Worm (Caenorhabditis elegans) whole organism, L1 larva: ENCODE measurements around the gene nyn-3.

Experiments
- C04F5.9 ChIP-seq: sonication (generic microtip); optimal IDR thresholded peaks from 2 replicates; lab custom pipeline; 2016; ENCODE audit warnings: missing genetic modification characterization, missing compliant biosample characterization
- C34B4.2 ChIP-seq: sonication (generic microtip); optimal IDR thresholded peaks from 2 replicates; lab custom pipeline; 2017; ENCODE audit warnings: mild to moderate bottlenecking, missing genetic modification characterization, missing compliant biosample characterization
- F16B12.6 ChIP-seq: fragments of 150-350 bp; optimal IDR thresholded peaks from 2 replicates; lab custom pipeline; 2014; ENCODE audit warnings: missing biosample characterization, missing genetic modification characterization
- alr-1 ChIP-seq: fragments of 200-800 bp; sonication (Bioruptor generic); optimal IDR thresholded peaks from 2 replicates; lab custom pipeline; 2018; ENCODE audit warnings: borderline replicate concordance, mild to moderate bottlenecking, missing genetic modification characterization, missing compliant biosample characterization
- ama-1 ChIP-seq: fragments of 150-350 bp; optimal IDR thresholded peaks from 2 replicates; lab custom pipeline; 2014
- ceh-8 ChIP-seq: fragments of 200-800 bp; sonication (Bioruptor generic); optimal IDR thresholded peaks from 2 replicates; lab custom pipeline; 2018; ENCODE audit warnings: mild to moderate bottlenecking, missing genetic modification characterization, moderate library complexity, missing compliant biosample characterization
- ceh-82 ChIP-seq, 3 experiments: fragments of 150-350 bp in 1 of 3; sonication (generic microtip) in 2 of 3; optimal IDR thresholded peaks; 2 replicates each; lab custom pipeline; 2014 to 2017; ENCODE audit warnings: missing biosample characterization in 3 of 3, missing genetic modification characterization in 3 of 3
- ces-1 ChIP-seq: fragments of 150-350 bp; optimal IDR thresholded peaks from 2 replicates; lab custom pipeline; 2014; ENCODE audit warnings: missing biosample characterization, missing genetic modification reagents, missing genetic modification characterization
- efl-1 ChIP-seq, 4 experiments: fragments of 150-350 bp; optimal IDR thresholded peaks in 3 of 4; peaks in 1 of 4; 1 replicate in 1 of 4; 2 replicates in 3 of 4; lab custom pipeline; 2014; ENCODE audit warnings: missing biosample characterization in 2 of 4, missing genetic modification characterization in 2 of 4, missing genetic modification reagents in 2 of 4
- efl-3 ChIP-seq: fragments of 200-800 bp; sonication (Bioruptor generic); optimal IDR thresholded peaks from 2 replicates; lab custom pipeline; 2018; ENCODE audit warnings: mild to moderate bottlenecking, missing genetic modification characterization, missing compliant biosample characterization
- egl-13 ChIP-seq: sonication (generic microtip); optimal IDR thresholded peaks from 2 replicates; lab custom pipeline; 2016; ENCODE audit warnings: missing genotype, missing genetic modification reagents, missing genetic modification characterization, missing compliant biosample characterization
- egl-27 ChIP-seq, 2 experiments: fragments of 150-350 bp in 1 of 2; sonication (generic microtip); optimal IDR thresholded peaks; 3 replicates each; lab custom pipeline; 2017 to 2018; ENCODE audit warnings: missing biosample characterization in 2 of 2, missing genetic modification characterization in 2 of 2, missing genetic modification reagents in 2 of 2
- elt-3 ChIP-seq, 6 experiments: fragments of 150-350 bp in 1 of 6; sonication (generic microtip); optimal IDR thresholded peaks; 2 replicates each; lab custom pipeline; 2017 to 2018; ENCODE audit warnings: missing biosample characterization in 6 of 6, missing genetic modification characterization in 6 of 6, inconsistent platforms in 1 of 6
- ets-5 ChIP-seq: fragments of 200-800 bp; sonication (Bioruptor generic); IDR thresholded peaks from 2 replicates; pipeline ENCODE4 v1.3.6; 2022; ENCODE audit warnings: missing genetic modification characterization, missing compliant biosample characterization
- fkh-8 ChIP-seq: sonication (generic microtip); optimal IDR thresholded peaks from 2 replicates; lab custom pipeline; 2016; ENCODE audit warnings: mild to moderate bottlenecking, missing genetic modification characterization, missing compliant biosample characterization
- fos-1 ChIP-seq: fragments of 150-350 bp; optimal IDR thresholded peaks from 2 replicates; lab custom pipeline; 2014; ENCODE audit warnings: missing biosample characterization, missing genetic modification characterization
- grh-1 ChIP-seq: fragments of 200-800 bp; sonication (Bioruptor generic); IDR thresholded peaks from 2 replicates; pipeline ENCODE4 v1.3.6; 2022; ENCODE audit warnings: missing genetic modification reagents, missing genetic modification characterization, missing compliant biosample characterization
- hlh-17 ChIP-seq: fragments of 200-800 bp; sonication (Bioruptor generic); optimal IDR thresholded peaks from 2 replicates; lab custom pipeline; 2018; ENCODE audit warnings: missing genetic modification characterization, mild to moderate bottlenecking, missing compliant biosample characterization, moderate library complexity, borderline replicate concordance
- hlh-4 ChIP-seq: sonication (generic microtip); optimal IDR thresholded peaks from 2 replicates; lab custom pipeline; 2016; ENCODE audit warnings: mild to moderate bottlenecking, missing genetic modification characterization, missing compliant biosample characterization
- hpl-2 ChIP-seq: fragments of 150-350 bp; optimal IDR thresholded peaks from 2 replicates; lab custom pipeline; 2014; ENCODE audit warnings: missing biosample characterization, missing genetic modification reagents, missing genetic modification characterization
- irx-1 ChIP-seq: sonication (generic microtip); optimal IDR thresholded peaks from 2 replicates; lab custom pipeline; 2016; ENCODE audit warnings: missing genetic modification characterization, missing compliant biosample characterization
- isw-1 ChIP-seq: fragments of 200-800 bp; sonication (Bioruptor generic); IDR thresholded peaks from 2 replicates; pipeline ENCODE4 v1.3.6; 2022; ENCODE audit warnings: missing genetic modification characterization, missing compliant biosample characterization
- lin-13 ChIP-seq: fragments of 150-350 bp; optimal IDR thresholded peaks from 2 replicates; lab custom pipeline; 2014; ENCODE audit warnings: missing biosample characterization, missing genetic modification reagents, missing genetic modification characterization
- lin-14 ChIP-seq: fragments of 200-800 bp; sonication (Bioruptor generic); optimal IDR thresholded peaks from 2 replicates; lab custom pipeline; 2018; ENCODE audit warnings: mild to moderate bottlenecking, missing genetic modification characterization, moderate library complexity, missing compliant biosample characterization
- lin-15B ChIP-seq: fragments of 150-350 bp; sonication (generic microtip); optimal IDR thresholded peaks from 3 replicates; lab custom pipeline; 2014; ENCODE audit warnings: missing biosample characterization, missing genetic modification characterization
- lin-35 ChIP-seq, 2 experiments: fragments of 150-350 bp; optimal IDR thresholded peaks; 2 replicates each; lab custom pipeline; 2014; ENCODE audit warnings: missing biosample characterization in 2 of 2, missing genetic modification characterization in 2 of 2, missing genetic modification reagents in 2 of 2
- lsy-2 ChIP-seq, 2 experiments: fragments of 150-350 bp; optimal IDR thresholded peaks; 2 replicates each; lab custom pipeline; 2014; ENCODE audit warnings: missing biosample characterization in 2 of 2, missing genetic modification characterization in 2 of 2
- mdl-1 ChIP-seq, 2 experiments: fragments of 150-350 bp; optimal IDR thresholded peaks; 2 replicates each; lab custom pipeline; 2014 to 2017; ENCODE audit warnings: missing biosample characterization in 2 of 2, missing genetic modification characterization in 2 of 2, inconsistent platforms in 1 of 2
- mef-2 ChIP-seq: fragments of 150-350 bp; optimal IDR thresholded peaks from 2 replicates; lab custom pipeline; 2014; ENCODE audit warnings: missing biosample characterization, missing genetic modification characterization
- nhr-11 ChIP-seq: fragments of 150-350 bp; optimal IDR thresholded peaks from 2 replicates; lab custom pipeline; 2014; ENCODE audit warnings: missing biosample characterization, missing genetic modification characterization
- nhr-12 ChIP-seq: sonication (generic microtip); optimal IDR thresholded peaks from 2 replicates; lab custom pipeline; 2017; ENCODE audit warnings: missing biosample characterization, missing genetic modification characterization
- nhr-237 ChIP-seq: fragments of 150-350 bp; optimal IDR thresholded peaks from 2 replicates; lab custom pipeline; 2014; ENCODE audit warnings: missing biosample characterization, missing genetic modification characterization
- nhr-28 ChIP-seq: fragments of 150-350 bp; optimal IDR thresholded peaks from 2 replicates; lab custom pipeline; 2014; ENCODE audit warnings: missing biosample characterization, missing genetic modification characterization
- nhr-47 ChIP-seq: sonication (generic microtip); optimal IDR thresholded peaks from 2 replicates; lab custom pipeline; 2016; ENCODE audit warnings: mild to moderate bottlenecking, missing genetic modification characterization, moderate library complexity, missing compliant biosample characterization
- nhr-77 ChIP-seq: fragments of 150-350 bp; optimal IDR thresholded peaks from 2 replicates; lab custom pipeline; 2014; ENCODE audit warnings: missing biosample characterization, missing genetic modification characterization
- nhr-85 ChIP-seq: sonication (generic microtip); peaks from one replicate; lab custom pipeline; 2016; ENCODE audit warnings: missing genetic modification characterization, inconsistent platforms, missing compliant biosample characterization
- nhr-90 ChIP-seq: sonication (generic microtip); optimal IDR thresholded peaks from 2 replicates; lab custom pipeline; 2016; ENCODE audit warnings: mild to moderate bottlenecking, missing genetic modification characterization, missing compliant biosample characterization; ENCODE audit not compliant: poor library complexity
- skn-1 ChIP-seq: fragments of 150-350 bp; optimal IDR thresholded peaks from 2 replicates; lab custom pipeline; 2014; ENCODE audit warnings: missing biosample characterization, missing genetic modification characterization
- snu-23 ChIP-seq: sonication (generic microtip); optimal IDR thresholded peaks from 2 replicates; lab custom pipeline; 2016; ENCODE audit warnings: missing genetic modification characterization, missing compliant biosample characterization
- sup-37 ChIP-seq: fragments of 200-800 bp; sonication (Bioruptor generic); optimal IDR thresholded peaks from 2 replicates; lab custom pipeline; 2018; ENCODE audit warnings: mild to moderate bottlenecking, missing genetic modification characterization, missing compliant biosample characterization
- swsn-7 ChIP-seq: sonication (generic microtip); optimal IDR thresholded peaks from 2 replicates; lab custom pipeline; 2016; ENCODE audit warnings: missing genetic modification characterization, missing compliant biosample characterization
- tbx-2 ChIP-seq: sonication (generic microtip); optimal IDR thresholded peaks from 2 replicates; lab custom pipeline; 2016; ENCODE audit warnings: missing genetic modification characterization, missing compliant biosample characterization
- tlp-1 ChIP-seq: fragments of 150-350 bp; optimal IDR thresholded peaks from 2 replicates; lab custom pipeline; 2014; ENCODE audit warnings: missing biosample characterization, missing genetic modification characterization
- unc-130 ChIP-seq: fragments of 150-350 bp; optimal IDR thresholded peaks from 2 replicates; lab custom pipeline; 2017; ENCODE audit warnings: missing biosample characterization, missing genetic modification characterization, inconsistent platforms
- unc-30 ChIP-seq: sonication (generic microtip); optimal IDR thresholded peaks from 2 replicates; lab custom pipeline; 2017; ENCODE audit warnings: missing biosample characterization, missing genetic modification characterization
- xbp-1 ChIP-seq: sonication (generic microtip); optimal IDR thresholded peaks from 2 replicates; lab custom pipeline; 2016; ENCODE audit warnings: missing genetic modification characterization, missing compliant biosample characterization
- zag-1 ChIP-seq: fragments of 150-350 bp; optimal IDR thresholded peaks from 2 replicates; lab custom pipeline; 2014; ENCODE audit warnings: missing biosample characterization, missing genetic modification characterization
- zip-4 ChIP-seq: fragments of 200-800 bp; sonication (Bioruptor generic); optimal IDR thresholded peaks from 2 replicates; lab custom pipeline; 2018; ENCODE audit warnings: mild to moderate bottlenecking, missing genetic modification characterization, moderate library complexity, missing compliant biosample characterization
- ztf-11 ChIP-seq, 2 experiments: sonication (generic microtip); optimal IDR thresholded peaks; 2 replicates each; lab custom pipeline; 2016 to 2017; ENCODE audit warnings: missing genetic modification characterization in 2 of 2, missing biosample characterization in 1 of 2, missing compliant biosample characterization in 1 of 2

nyn-3 gene

ce11 chrII:6256024-6256423 is 36.4 kb downstream of the nyn-3 start, which contains the start of gene F13H8.5:
F13H8.5 (minus strand) TSS chrII:6256124.
- TF ChIP-seq lin-35 (GFP tag; optimal IDR thresholded peaks at IDR 0.05; lab: Kevin White, UChicago) (no peak), nhr-47 (no peak), zag-1 (no peak), fkh-8 (tag; lab: Kevin White, UChicago) (no peak), grh-1 (GFP tag; lab: Robert Waterston, UW) (no peak), mdl-1 (tag; optimal IDR thresholded peaks at IDR 0.05; lab: Kevin White, UChicago) (no peak), tlp-1 (tag; lab: Kevin White, UChicago) (no peak), isw-1 (GFP tag; lab: Robert Waterston, UW) (no peak), nhr-90 (no peak), egl-13 (tag; lab: Kevin White, UChicago) (no peak), C34B4.2 (no peak), nhr-28 (tag; lab: Kevin White, UChicago) (no peak), ama-1 (no peak), unc-130 (no peak), skn-1 (tag; lab: Kevin White, UChicago) (no peak), nhr-12 (no peak), irx-1 (no peak), C04F5.9 (tag; lab: Kevin White, UChicago) (no peak)

ce11 chrII:6252707-6253106 is 39.7 kb downstream of the nyn-3 start:
- no peak for TF ChIP-seq ces-1
- no peak for TF ChIP-seq efl-1 (optimal IDR thresholded peaks at IDR 0.05; lab: Kevin White, UChicago)
- TF ChIP-seq efl-1 (GFP tag; optimal IDR thresholded peaks at IDR 0.05 in 1 of 2; lab: Kevin White, UChicago) = peak in 1 of 2 experiments; percentile 87
- TF ChIP-seq nhr-77 (tag; lab: Kevin White, UChicago) = no peak
- TF ChIP-seq nhr-85 (tag; lab: Kevin White, UChicago) = peak; percentile 23
- no peak for TF ChIP-seq ets-5 (GFP tag; lab: Robert Waterston, UW)
- no peak for TF ChIP-seq xbp-1 (tag; lab: Kevin White, UChicago)
- no peak for TF ChIP-seq unc-30 (tag; lab: Kevin White, UChicago)

- TF ChIP-seq nhr-237 (tag; lab: Kevin White, UChicago) = no peak
- TF ChIP-seq tlp-1 (tag; lab: Kevin White, UChicago) = no peak
- TF ChIP-seq elt-3 (tag; optimal IDR thresholded peaks at IDR 0.05; lab: Kevin White, UChicago) = peak in 2 of 6 experiments; percentile 59 to 73
- no peak for TF ChIP-seq ztf-11 (tag; optimal IDR thresholded peaks at IDR 0.05; lab: Kevin White, UChicago)
- no peak for TF ChIP-seq mef-2 (tag; lab: Kevin White, UChicago)
- TF ChIP-seq lin-13 (GFP tag; lab: Kevin White, UChicago) = peak; percentile 70
- peak; percentile 70 for TF ChIP-seq swsn-7 (tag; lab: Kevin White, UChicago)
- TF ChIP-seq nhr-77 (tag; lab: Kevin White, UChicago) = peak; percentile 43
- peak; percentile 86 to 94 for TF ChIP-seq lsy-2 (tag; optimal IDR thresholded peaks at IDR 0.05; lab: Kevin White, UChicago)
- TF ChIP-seq lin-15B (tag; lab: Kevin White, UChicago) = peak; percentile 72
- peak; percentile 82 for TF ChIP-seq nhr-47
- no peak for TF ChIP-seq hlh-17 (GFP tag; lab: Kevin White, UChicago)
- TF ChIP-seq isw-1 (GFP tag; lab: Robert Waterston, UW) = peak; percentile 85
- TF ChIP-seq F16B12.6 (tag; lab: Kevin White, UChicago) = peak; percentile 60
- TF ChIP-seq nhr-11 (tag; lab: Kevin White, UChicago) = peak; percentile 46
- TF ChIP-seq snu-23 = peak; percentile 87
- TF ChIP-seq zip-4 = no peak
- no peak for TF ChIP-seq hlh-4 (tag; lab: Kevin White, UChicago)
- no peak for TF ChIP-seq sup-37 (GFP tag; lab: Kevin White, UChicago)
- no peak for TF ChIP-seq zag-1
- TF ChIP-seq alr-1 (tag; lab: Kevin White, UChicago) = no peak
- TF ChIP-seq efl-3 (GFP tag; lab: Kevin White, UChicago) = no peak
- TF ChIP-seq fkh-8 (tag; lab: Kevin White, UChicago) = peak; percentile 64
- TF ChIP-seq lin-35 (GFP tag; optimal IDR thresholded peaks at IDR 0.05; lab: Kevin White, UChicago) = peak; percentile 98 to 100
- no peak for TF ChIP-seq egl-27 (tag; optimal IDR thresholded peaks at IDR 0.05; lab: Kevin White, UChicago)
- peak; percentile 73 for TF ChIP-seq lin-14 (GFP tag; lab: Kevin White, UChicago)
- TF ChIP-seq fos-1 (tag; lab: Kevin White, UChicago) = peak; percentile 63
- TF ChIP-seq tbx-2 = peak; percentile 80
- TF ChIP-seq hpl-2 = peak; percentile 7
- TF ChIP-seq ceh-8 = no peak
- peak; percentile 57 to 85 (median 82) for TF ChIP-seq ceh-82 (tag; optimal IDR thresholded peaks at IDR 0.05; lab: Kevin White, UChicago)
Measured at ce11 chrII:6250782-6251461, 41.5 kb downstream of the nyn-3 start, which contains the start of gene phb-2. phb-2 (plus strand) TSS chrII:6251411.
